Worm (Caenorhabditis elegans): Measurements from ENCODE around the gene C47E12.9.

- TF ChIP-seq ztf-29 (GFP tag; IDR thresholded peaks at IDR 0.05) (no peak), ref-1 (GFP tag; conservative IDR thresholded peaks at IDR 0.05) (no peak), flt-1 (GFP tag; IDR thresholded peaks at IDR 0.05) (no peak), cog-1 (tag; optimal IDR thresholded peaks at IDR 0.05) (no peak), klf-2 (GFP tag; conservative IDR thresholded peaks at IDR 0.05) (no peak), med-1 (GFP tag; optimal IDR thresholded peaks at IDR 0.05; ENCODE audit: insufficient read depth) (no peak), T22C8.4 (GFP tag; IDR thresholded peaks at IDR 0.05) (no peak)
These were observed 26.5 kb upstream of the C47E12.9 start for ce11 chrIV:9948035-9948434.
